Fruit fly (Drosophila melanogaster) whole organism, embryonic: ENCODE data around the gene Sytbeta.

Experiments used
- Abd-B ChIP-seq: fragments of 200-800 bp; sonication (Bioruptor generic); optimal IDR thresholded peaks from 2 replicates; lab custom pipeline; 2018; ENCODE audit warnings: missing biosample characterization, mild to moderate bottlenecking, missing genetic modification characterization, moderate library complexity
- Adf1 ChIP-seq: fragments of 200-800 bp; sonication (Bioruptor generic); IDR thresholded peaks from 2 replicates; pipeline ENCODE4 v1.3.6; 2022; ENCODE audit warnings: missing biosample characterization, missing genetic modification characterization
- Atf-2 ChIP-seq: fragments of 200-800 bp; sonication (Bioruptor generic); optimal IDR thresholded peaks from 2 replicates; lab custom pipeline; 2016; ENCODE audit warnings: missing biosample characterization, missing genetic modification characterization
- Atf3 ChIP-seq: fragments of 200-800 bp; sonication (Bioruptor generic); optimal IDR thresholded peaks from 3 replicates; lab custom pipeline; 2016; ENCODE audit warnings: missing biosample characterization, missing genetic modification characterization
- CG10321 ChIP-seq: fragments of 200-800 bp; sonication (Bioruptor generic); IDR thresholded peaks from 2 replicates; pipeline ENCODE4 v1.3.6; 2022; ENCODE audit warnings: missing biosample characterization, missing genetic modification characterization
- CG10565 ChIP-seq: fragments of 200-800 bp; sonication (Bioruptor generic); optimal IDR thresholded peaks from 3 replicates; lab custom pipeline; 2016; ENCODE audit warnings: missing biosample characterization, mild to moderate bottlenecking, missing genetic modification characterization
- CG11093 ChIP-seq: fragments of 200-800 bp; sonication (Bioruptor generic); IDR thresholded peaks from 3 replicates; pipeline ENCODE4 v1.3.6; 2022; ENCODE audit warnings: missing biosample characterization, missing genetic modification characterization
- CG12219 ChIP-seq: fragments of 200-800 bp; sonication (Bioruptor generic); optimal IDR thresholded peaks from 3 replicates; lab custom pipeline; 2018; ENCODE audit warnings: missing biosample characterization, mild to moderate bottlenecking, missing genetic modification characterization
- CG12236 ChIP-seq: fragments of 200-800 bp; sonication (Bioruptor generic); optimal IDR thresholded peaks from 2 replicates; lab custom pipeline; 2016; ENCODE audit warnings: missing biosample characterization, missing genetic modification characterization
- CG12769 ChIP-seq: fragments of 200-800 bp; sonication (Bioruptor generic); optimal IDR thresholded peaks from 2 replicates; lab custom pipeline; 2019; ENCODE audit warnings: missing biosample characterization, mild to moderate bottlenecking, missing genetic modification characterization, moderate library complexity
- CG15479 ChIP-seq: fragments of 200-800 bp; sonication (Bioruptor generic); optimal IDR thresholded peaks from 3 replicates; lab custom pipeline; 2019; ENCODE audit warnings: missing biosample characterization, mild to moderate bottlenecking, missing genetic modification characterization, moderate library complexity
- CG1603 ChIP-seq: fragments of 200-800 bp; sonication (Bioruptor generic); optimal IDR thresholded peaks from 2 replicates; lab custom pipeline; 2019; ENCODE audit warnings: missing biosample characterization, mild to moderate bottlenecking, missing genetic modification characterization, moderate library complexity
- CG16779 ChIP-seq: fragments of 200-800 bp; sonication (Bioruptor generic); IDR thresholded peaks from 2 replicates; pipeline ENCODE4 v1.3.6; 2022; ENCODE audit warnings: missing biosample characterization, missing genetic modification characterization
- CG17829 ChIP-seq: fragments of 200-800 bp; optimal IDR thresholded peaks from 2 replicates; lab custom pipeline; 2019; ENCODE audit warnings: missing biosample characterization, mild to moderate bottlenecking, missing genetic modification characterization, moderate library complexity
- CG2116 ChIP-seq: fragments of 200-800 bp; sonication (Bioruptor generic); optimal IDR thresholded peaks from 3 replicates; lab custom pipeline; 2018; ENCODE audit warnings: missing biosample characterization, mild to moderate bottlenecking, missing genetic modification characterization
- CG3065 ChIP-seq: fragments of 200-800 bp; sonication (Bioruptor generic); optimal IDR thresholded peaks from 2 replicates; lab custom pipeline; 2016; ENCODE audit warnings: missing biosample characterization, missing genetic modification characterization
- CG4360 ChIP-seq: fragments of 200-800 bp; sonication (Bioruptor generic); IDR thresholded peaks from 2 replicates; pipeline ENCODE4 v1.3.6; 2022; ENCODE audit warnings: missing biosample characterization, missing genetic modification characterization
- CG4730 ChIP-seq: fragments of 200-800 bp; sonication (Bioruptor generic); IDR thresholded peaks from 2 replicates; pipeline ENCODE4 v1.3.6; 2022; ENCODE audit warnings: missing biosample characterization, missing genetic modification characterization
- CG4820 ChIP-seq: fragments of 200-800 bp; sonication (Bioruptor generic); optimal IDR thresholded peaks from 3 replicates; lab custom pipeline; 2016; ENCODE audit warnings: missing biosample characterization, missing genetic modification characterization
- CG7372 ChIP-seq: fragments of 200-800 bp; sonication (Bioruptor generic); IDR thresholded peaks from 2 replicates; pipeline ENCODE4 v1.3.6; 2022; ENCODE audit warnings: missing biosample characterization, missing genetic modification characterization
- CG8281 ChIP-seq: fragments of 200-800 bp; sonication (Bioruptor generic); optimal IDR thresholded peaks from 2 replicates; lab custom pipeline; 2018; ENCODE audit warnings: missing biosample characterization, mild to moderate bottlenecking, missing genetic modification characterization, moderate library complexity
- CG8944 ChIP-seq: fragments of 200-800 bp; sonication (Bioruptor generic); optimal IDR thresholded peaks from 3 replicates; lab custom pipeline; 2016; ENCODE audit warnings: missing biosample characterization, missing genetic modification characterization
- D ChIP-seq, 2 experiments: fragments of 200-800 bp in 1 of 2; fragments of >200 bp in 1 of 2; sonication (Bioruptor generic) in 1 of 2; optimal IDR thresholded peaks; 2 replicates in 1 of 2; 3 replicates in 1 of 2; lab custom pipeline; 2017; ENCODE audit warnings: mild to moderate bottlenecking in 1 of 2, missing biosample characterization in 1 of 2, missing genetic modification characterization in 1 of 2, missing genetic modification reagents in 1 of 2
- D19B ChIP-seq: fragments of 200-800 bp; sonication (Bioruptor generic); optimal IDR thresholded peaks from 2 replicates; lab custom pipeline; 2017; ENCODE audit warnings: missing biosample characterization, mild to moderate bottlenecking, missing genetic modification characterization
- Dll ChIP-seq: fragments of 200-800 bp; sonication (Bioruptor generic); IDR thresholded peaks from 4 replicates; pipeline ENCODE4 v1.3.6; 2022; ENCODE audit warnings: missing biosample characterization, missing genetic modification characterization; ENCODE audit not compliant: partially characterized antibody
- E2f1 ChIP-seq: fragments of 200-800 bp; sonication (Bioruptor generic); IDR thresholded peaks from 2 replicates; pipeline ENCODE4 v1.3.6; 2022; ENCODE audit warnings: missing biosample characterization, missing genetic modification characterization
- HHEX ChIP-seq: fragments of 200-800 bp; sonication (Bioruptor generic); optimal IDR thresholded peaks from 3 replicates; lab custom pipeline; 2017; ENCODE audit warnings: missing biosample characterization, mild to moderate bottlenecking, missing genetic modification characterization, missing genetic modification reagents
- Hsf ChIP-seq: fragments of 200-800 bp; sonication (Bioruptor generic); optimal IDR thresholded peaks from 3 replicates; lab custom pipeline; 2016; ENCODE audit warnings: missing biosample characterization, missing genetic modification characterization
- Ptx1 ChIP-seq: fragments of 200-800 bp; sonication (Bioruptor generic); IDR thresholded peaks from 2 replicates; pipeline ENCODE4 v1.3.6; 2022; ENCODE audit warnings: missing biosample characterization, missing genetic modification characterization
- Scr ChIP-seq: fragments of 200-800 bp; sonication (Bioruptor generic); IDR thresholded peaks from 2 replicates; pipeline ENCODE4 v1.3.6; 2022; ENCODE audit warnings: missing biosample characterization, missing genetic modification characterization; ENCODE audit not compliant: partially characterized antibody
- Ssrp ChIP-seq: fragments of 200-800 bp; sonication (Bioruptor generic); optimal IDR thresholded peaks from 2 replicates; lab custom pipeline; 2018; ENCODE audit warnings: missing biosample characterization, mild to moderate bottlenecking, missing genetic modification characterization, moderate library complexity
- caup ChIP-seq: fragments of 200-800 bp; sonication (Bioruptor generic); optimal IDR thresholded peaks from 3 replicates; lab custom pipeline; 2017; ENCODE audit warnings: missing biosample characterization, mild to moderate bottlenecking, missing genetic modification characterization, moderate library complexity; ENCODE audit not compliant: severe bottlenecking
- ci ChIP-seq: fragments of 200-800 bp; sonication (Bioruptor generic); IDR thresholded peaks from 3 replicates; pipeline ENCODE4 v1.3.6; 2022; ENCODE audit warnings: missing biosample characterization, missing genetic modification characterization
- cwo ChIP-seq: fragments of 200-800 bp; sonication (Bioruptor generic); optimal IDR thresholded peaks from 3 replicates; lab custom pipeline; 2017; ENCODE audit warnings: missing biosample characterization, missing genetic modification characterization, mild to moderate bottlenecking, moderate library complexity, missing genetic modification reagents
- eyg ChIP-seq: fragments of 200-800 bp; sonication (Bioruptor generic); optimal IDR thresholded peaks from 3 replicates; lab custom pipeline; 2016; ENCODE audit warnings: missing biosample characterization, missing genetic modification characterization
- fd64A ChIP-seq: fragments of 200-800 bp; sonication (Bioruptor generic); optimal IDR thresholded peaks from 3 replicates; lab custom pipeline; 2018; ENCODE audit warnings: missing biosample characterization, mild to moderate bottlenecking, missing genetic modification characterization
- hbn ChIP-seq: fragments of 200-800 bp; sonication (Bioruptor generic); IDR thresholded peaks from 2 replicates; pipeline ENCODE4 v1.3.6; 2022; ENCODE audit warnings: missing biosample characterization, missing genetic modification characterization; ENCODE audit not compliant: partially characterized antibody
- insv ChIP-seq, 2 experiments: fragments of 200-800 bp; sonication (Bioruptor generic); optimal IDR thresholded peaks; 3 replicates each; lab custom pipeline; 2016 to 2018; ENCODE audit warnings: missing biosample characterization in 2 of 2, missing genetic modification characterization in 2 of 2
- lmd ChIP-seq: fragments of 200-800 bp; sonication (Bioruptor generic); IDR thresholded peaks from 2 replicates; pipeline ENCODE4 v1.3.6; 2022; ENCODE audit warnings: missing biosample characterization, missing genetic modification characterization
- nerfin-1 ChIP-seq: fragments of 200-800 bp; sonication (Bioruptor generic); optimal IDR thresholded peaks from 3 replicates; lab custom pipeline; 2019; ENCODE audit warnings: missing biosample characterization, mild to moderate bottlenecking, missing genetic modification characterization, moderate library complexity
- pan ChIP-seq, 4 experiments: fragments of >200 bp in 3 of 4; fragments of 200-800 bp in 1 of 4; sonication (Bioruptor generic) in 1 of 4; optimal IDR thresholded peaks in 3 of 4; IDR thresholded peaks in 1 of 4; 2 replicates each; pipeline versions ENCODE4 v1.3.6 to Lab custom; 2017 to 2022; ENCODE audit warnings: missing biosample characterization in 2 of 4, missing genetic modification characterization in 2 of 4, mixed read lengths in 1 of 4
- pum ChIP-seq: fragments of 200-800 bp; sonication (Bioruptor generic); optimal IDR thresholded peaks from 2 replicates; lab custom pipeline; 2016; ENCODE audit warnings: missing biosample characterization, missing genetic modification characterization
- pzg ChIP-seq: fragments of 200-800 bp; sonication (Bioruptor generic); optimal IDR thresholded peaks from 3 replicates; lab custom pipeline; 2018; ENCODE audit warnings: missing biosample characterization, mild to moderate bottlenecking, missing genetic modification characterization, moderate library complexity
- rib ChIP-seq: fragments of 200-800 bp; sonication (Bioruptor generic); IDR thresholded peaks from 2 replicates; pipeline ENCODE4 v1.3.6; 2022; ENCODE audit warnings: missing biosample characterization, missing genetic modification characterization
- ro ChIP-seq: fragments of 200-800 bp; sonication (Bioruptor generic); IDR thresholded peaks from 2 replicates; pipeline ENCODE4 v1.3.6; 2022; ENCODE audit warnings: missing biosample characterization, missing genetic modification characterization
- slp2 ChIP-seq: fragments of 200-800 bp; sonication (Bioruptor generic); optimal IDR thresholded peaks from 2 replicates; lab custom pipeline; 2016; ENCODE audit warnings: missing biosample characterization, missing genetic modification characterization
- sob ChIP-seq: fragments of 200-800 bp; sonication (Bioruptor generic); IDR thresholded peaks from 2 replicates; pipeline ENCODE4 v1.3.6; 2022; ENCODE audit warnings: missing biosample characterization, missing genetic modification characterization
- vvl ChIP-seq: fragments of 200-800 bp; sonication (Bioruptor generic); IDR thresholded peaks from 2 replicates; pipeline ENCODE4 v1.3.6; 2022; ENCODE audit warnings: missing biosample characterization, missing genetic modification characterization

The Sytbeta gene

dm6 chr3L:15013957-15014692 lies 50.7 kb downstream of the Sytbeta start, which contains the start of gene Reck (continued):
- TF ChIP-seq slp2 (GFP tag; lab: Kevin White, UChicago) (peak; percentile 35), HHEX (GFP tag; lab: Kevin White, UChicago) (peak; percentile 84), CG12236 (no peak), caup (GFP tag; lab: Kevin White, UChicago) (peak; percentile 83), D (optimal IDR thresholded peaks at IDR 0.05; lab: Kevin White, UChicago) (no peak), D (GFP tag; optimal IDR thresholded peaks at IDR 0.05; lab: Kevin White, UChicago) (peak; percentile 86), fd64A (GFP tag; lab: Kevin White, UChicago) (no peak), eyg (GFP tag; lab: Kevin White, UChicago) (no peak), CG4820 (peak; percentile 78), Abd-B (GFP tag; lab: Kevin White, UChicago) (peak; percentile 39), hbn (GFP tag; lab: Robert Waterston, UW) (no peak), pum (GFP tag; lab: Kevin White, UChicago) (peak; percentile 47), Atf3 (GFP tag; lab: Kevin White, UChicago) (peak; percentile 3), nerfin-1 (peak; percentile 78), CG4360 (GFP tag; lab: Robert Waterston, UW) (peak; percentile 43; the same call in 1 of the 2 replicates), CG7372 (GFP tag; lab: Robert Waterston, UW) (peak; percentile 59), sob (peak; percentile 64), CG10321 (GFP tag; lab: Robert Waterston, UW) (peak; percentile 59; the same call in 1 of the 2 replicates), vvl (peak; percentile 93), CG16779 (GFP tag; lab: Robert Waterston, UW) (0 out of 2 replicates have a peak, but pooled peaks have one; percentile 11), Dll (GFP tag; lab: Robert Waterston, UW) (no peak), CG8944 (GFP tag; lab: Kevin White, UChicago) (peak; percentile 12), Atf-2 (GFP tag; lab: Kevin White, UChicago) (peak; percentile 11), CG12769 (tag; lab: Kevin White, UChicago) (peak; percentile 16), pzg (peak; percentile 31), Hsf (GFP tag; lab: Kevin White, UChicago) (peak; percentile 70), pan (optimal IDR thresholded peaks at IDR 0.05; lab: Kevin White, UChicago) (no peak), pan (GFP tag; optimal IDR thresholded peaks at IDR 0.05 in 1 of 2, IDR thresholded peaks at IDR 0.05 in 1 of 2) (peak in 1 of 2 experiments; percentile 89), rib (GFP tag; lab: Robert Waterston, UW) (no peak), cwo (GFP tag; lab: Kevin White, UChicago) (peak; percentile 76), Adf1 (GFP tag; lab: Robert Waterston, UW) (peak; percentile 37; the same call in 1 of the 2 replicates), CG17829 (tag; lab: Kevin White, UChicago) (peak; percentile 89), CG3065 (GFP tag; lab: Kevin White, UChicago) (peak; percentile 60), CG1603 (tag; lab: Kevin White, UChicago) (peak; percentile 40), CG12219 (peak; percentile 72), ro (GFP tag; lab: Robert Waterston, UW) (0 out of 2 replicates have a peak, but pooled peaks have one; percentile 33), D19B (peak; percentile 46), lmd (peak; percentile 69), CG10565 (GFP tag; lab: Kevin White, UChicago) (no peak), CG8281 (peak; percentile 56), CG4730 (peak; percentile 74), ci (GFP tag; lab: Robert Waterston, UW) (peak; percentile 94), CG11093 (GFP tag; lab: Robert Waterston, UW) (no peak), Ptx1 (GFP tag; lab: Robert Waterston, UW) (peak; percentile 68), E2f1 (GFP tag; lab: Robert Waterston, UW) (peak; percentile 81), Ssrp (tag; lab: Kevin White, UChicago) (peak; percentile 74), CG2116 (GFP tag; lab: Kevin White, UChicago) (peak; percentile 87), CG15479 (GFP tag; lab: Kevin White, UChicago) (no peak), Scr (no peak), insv (GFP tag; optimal IDR thresholded peaks at IDR 0.05; lab: Kevin White, UChicago) (no peak)
